Fruit fly (Drosophila melanogaster) Kc167 (cell line): ENCODE measurements around the gene dos.

Source experiments
- Myc ChIP-seq: fragments of >200 bp; optimal IDR thresholded peaks from 2 replicates; lab custom pipeline; 2017; ENCODE audit warnings: missing external identifiers
- h ChIP-seq: fragments of >200 bp; optimal IDR thresholded peaks from 3 replicates; lab custom pipeline; 2018; ENCODE audit warnings: missing external identifiers
- insv ChIP-seq: fragments of >200 bp; optimal IDR thresholded peaks from 3 replicates; lab custom pipeline; 2018; ENCODE audit warnings: missing external identifiers
- psq ChIP-seq: fragments of >200 bp; optimal IDR thresholded peaks from 2 replicates; lab custom pipeline; 2017; ENCODE audit warnings: missing external identifiers
- ttk ChIP-seq: sonication (Bioruptor generic); optimal IDR thresholded peaks from 2 replicates; lab custom pipeline; 2017; ENCODE audit warnings: missing external identifiers

- TF ChIP-seq Myc (lab: Kevin White, UChicago) (no peak), psq (lab: Kevin White, UChicago) (peak; percentile 56), h (no peak), insv (lab: Kevin White, UChicago) (no peak), ttk (no peak)
These were observed 36.9 kb upstream of the dos start for dm6 chr3L:2552116-2552843.
